Worm (Caenorhabditis elegans) whole organism, L3 larva: ENCODE results near the gene C42D8.1.

ENCODE experiments used
- R02D3.7 ChIP-seq: fragments of 150-350 bp; optimal IDR thresholded peaks from 2 replicates; lab custom pipeline; 2014; ENCODE audit warnings: missing biosample characterization, missing genetic modification characterization
- ceh-16 ChIP-seq: sonication (generic microtip); optimal IDR thresholded peaks from 2 replicates; lab custom pipeline; 2017; ENCODE audit warnings: missing biosample characterization, missing genetic modification characterization
- elt-3 ChIP-seq, 3 experiments: fragments of 150-350 bp in 1 of 3; sonication (generic microtip) in 2 of 3; optimal IDR thresholded peaks; 2 replicates in 2 of 3; 4 replicates in 1 of 3; lab custom pipeline; 2014 to 2017; ENCODE audit warnings: missing biosample characterization in 3 of 3, missing genetic modification characterization in 3 of 3
- fkh-10 ChIP-seq: sonication (generic microtip); optimal IDR thresholded peaks from 2 replicates; lab custom pipeline; 2017; ENCODE audit warnings: missing biosample characterization, missing genetic modification reagents, missing genetic modification characterization
- jun-1 ChIP-seq: fragments of 150-350 bp; optimal IDR thresholded peaks from 2 replicates; lab custom pipeline; 2014; ENCODE audit warnings: missing biosample characterization, missing genetic modification reagents, missing genetic modification characterization
- lsy-12 ChIP-seq: sonication (generic microtip); optimal IDR thresholded peaks from 2 replicates; lab custom pipeline; 2016; ENCODE audit warnings: mild to moderate bottlenecking, missing genetic modification characterization, missing compliant biosample characterization
- mdl-1 ChIP-seq: fragments of 150-350 bp; optimal IDR thresholded peaks from 2 replicates; lab custom pipeline; 2014; ENCODE audit warnings: missing biosample characterization, missing genetic modification characterization
- nfya-1 ChIP-seq: sonication (generic microtip); optimal IDR thresholded peaks from 2 replicates; lab custom pipeline; 2017; ENCODE audit warnings: missing genetic modification characterization, mild to moderate bottlenecking, missing compliant biosample characterization, antibody characterized with exemption, moderate library complexity; ENCODE audit not compliant: insufficient read depth
- nhr-11 ChIP-seq: fragments of 150-350 bp; optimal IDR thresholded peaks from 2 replicates; lab custom pipeline; 2014; ENCODE audit warnings: missing biosample characterization, missing genetic modification characterization
- nhr-76 ChIP-seq: fragments of 150-350 bp; sonication (generic microtip); optimal IDR thresholded peaks from 5 replicates; lab custom pipeline; 2014; ENCODE audit warnings: missing biosample characterization, missing genetic modification characterization
- nhr-77 ChIP-seq: fragments of 150-350 bp; optimal IDR thresholded peaks from 2 replicates; lab custom pipeline; 2014; ENCODE audit warnings: missing biosample characterization, missing genetic modification characterization
- skn-1 ChIP-seq: fragments of 150-350 bp; optimal IDR thresholded peaks from 2 replicates; lab custom pipeline; 2014; ENCODE audit warnings: missing biosample characterization, missing genetic modification characterization
- tbx-2 ChIP-seq: sonication (generic microtip); optimal IDR thresholded peaks from 2 replicates; lab custom pipeline; 2016; ENCODE audit warnings: mild to moderate bottlenecking, missing genetic modification characterization, missing compliant biosample characterization
- ztf-4 ChIP-seq: fragments of 150-350 bp; optimal IDR thresholded peaks from 2 replicates; lab custom pipeline; 2014; ENCODE audit warnings: missing biosample characterization, missing genetic modification characterization

ce11 chrX:5154278-5154677 is 45.0 kb downstream of the C42D8.1 start, which contains the start of gene C31H2.3:
- TF ChIP-seq fkh-10 (GFP tag; lab: Kevin White, UChicago) (no peak), nhr-77 (tag; lab: Kevin White, UChicago) (no peak), elt-3 (tag; optimal IDR thresholded peaks at IDR 0.05; lab: Kevin White, UChicago) (no peak), R02D3.7 (no peak), skn-1 (tag; lab: Kevin White, UChicago) (no peak), ceh-16 (tag; lab: Kevin White, UChicago) (no peak), ztf-4 (tag; lab: Kevin White, UChicago) (no peak), tbx-2 (no peak), jun-1 (tag; lab: Kevin White, UChicago) (no peak), lsy-12 (tag; lab: Kevin White, UChicago) (no peak), nhr-76 (no peak), mdl-1 (tag; lab: Kevin White, UChicago) (no peak), nfya-1 (tag; lab: Kevin White, UChicago) (no peak), nhr-11 (tag; lab: Kevin White, UChicago) (no peak)
